Worm (Caenorhabditis elegans) whole organism, L4/young adult: ENCODE data around the gene R12C12.6.

Experiments used
- W03F9.2 ChIP-seq: fragments of 150-350 bp; optimal IDR thresholded peaks from 2 replicates; lab custom pipeline; 2014; ENCODE audit warnings: missing biosample characterization, missing genetic modification characterization
- dao-5 ChIP-seq: sonication (generic microtip); optimal IDR thresholded peaks from 2 replicates; lab custom pipeline; 2016; ENCODE audit warnings: missing genotype, missing genetic modification characterization, moderate library complexity, missing compliant biosample characterization
- him-1 ChIP-seq: sonication (generic microtip); optimal IDR thresholded peaks from 2 replicates; lab custom pipeline; 2016; ENCODE audit warnings: missing genotype, missing genetic modification reagents, missing genetic modification characterization, missing compliant biosample characterization

Gene R12C12.6

ce11 chrII:5997257-5997656 is 50.4 kb downstream of the R12C12.6 start, which contains the start of gene ins-5:
Gene ins-5, plus strand, starts transcription at chrII:5997557.
- TF ChIP-seq him-1 (tag; lab: Kevin White, UChicago): no peak
- TF ChIP-seq dao-5: no peak
- no peak for TF ChIP-seq W03F9.2 (tag; lab: Kevin White, UChicago)
